Fruit fly (Drosophila melanogaster): ENCODE data around the gene CG33688.

DNA sequence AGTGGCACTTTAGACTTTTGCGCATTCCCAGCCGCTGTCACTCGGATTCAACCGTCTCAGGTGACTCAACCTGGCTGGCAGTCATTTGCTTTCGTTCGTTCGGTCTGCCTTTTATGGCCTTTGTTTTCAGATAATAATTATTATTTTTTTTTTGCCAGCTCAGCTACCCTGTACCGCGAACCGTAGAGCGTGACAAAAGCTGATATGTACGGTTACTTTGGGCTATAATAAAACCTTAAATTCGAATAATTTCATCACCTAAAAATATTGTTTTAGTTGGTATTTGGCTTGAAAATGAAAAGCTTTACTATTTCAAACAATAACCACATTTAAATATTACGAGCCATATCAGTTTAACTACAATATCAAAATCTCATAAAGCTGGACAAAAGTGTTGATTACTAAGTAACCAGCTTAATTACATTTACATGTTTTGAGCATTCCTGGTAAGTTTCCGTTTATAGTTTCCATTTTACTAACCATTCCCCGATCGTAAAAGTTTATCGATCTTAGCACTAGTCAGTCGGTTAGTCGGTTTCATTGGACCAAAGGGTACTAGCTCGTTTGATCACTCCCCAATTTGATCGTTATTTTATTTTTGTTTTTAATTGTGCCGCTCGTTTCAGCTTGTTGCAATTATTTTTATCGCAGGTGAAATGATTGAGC lies 48.0 kb upstream of the CG33688 start:
- TF ChIP-seq CG8478 (optimal IDR thresholded peaks at IDR 0.05) (no peak), CTCF (optimal IDR thresholded peaks at IDR 0.05) (no peak)

All from S2 (cell line).